Worm (Caenorhabditis elegans): ENCODE measurements around the gene slcf-1.

ce11 chrX:10503393-10503792 is 25.7 kb upstream of the slcf-1 start:
- no peak for TF ChIP-seq dao-5 (tag; optimal IDR thresholded peaks at IDR 0.05)
- no peak for TF ChIP-seq W03F9.2 (tag; optimal IDR thresholded peaks at IDR 0.05)
- no peak for TF ChIP-seq him-1 (tag; optimal IDR thresholded peaks at IDR 0.05)

All from whole organism, L4/young adult.